Fruit fly (Drosophila melanogaster): Measurements from ENCODE around the gene retm.

- TF ChIP-seq CG11762 (GFP tag; optimal IDR thresholded peaks at IDR 0.05; ENCODE audit: insufficient read depth) (peak; percentile 74), dsx (GFP tag; optimal IDR thresholded peaks at IDR 0.05; ENCODE audit: poor library complexity, severe bottlenecking) (peak; percentile 36), CG6276 (GFP tag; optimal IDR thresholded peaks at IDR 0.05) (no peak), CG8119 (GFP tag; IDR thresholded peaks at IDR 0.05) (peak; percentile 83), CG6854 (GFP tag; optimal IDR thresholded peaks at IDR 0.05) (peak; percentile 66), Sox14 (GFP tag; optimal IDR thresholded peaks at IDR 0.05) (peak; percentile 84), CG6808 (GFP tag; optimal IDR thresholded peaks at IDR 0.05) (peak; percentile 61), net (GFP tag; optimal IDR thresholded peaks at IDR 0.05) (peak; percentile 64)
Measured at dm6 chr2L:6480212-6480994, 24.7 kb upstream of the retm start, which contains the start of the genes Sec61alpha and Daxx.
